Fruit fly (Drosophila melanogaster): Measurements from ENCODE around the gene CG44153.

The CG44153 gene

dm6 chr2L:10144236-10144953 lies 35.7 kb downstream of the CG44153 start, which contains the start of gene CG4839 (continued):
- TF ChIP-seq B-H1 (GFP tag; IDR thresholded peaks at IDR 0.05): no peak
- TF ChIP-seq sd (tag; optimal IDR thresholded peaks at IDR 0.05): peak; percentile 33
- no peak for TF ChIP-seq esg (GFP tag; conservative IDR thresholded peaks at IDR 0.05)
- no peak for TF ChIP-seq NfI (GFP tag; optimal IDR thresholded peaks at IDR 0.05)
- no peak for TF ChIP-seq ftz-f1 (GFP tag; optimal IDR thresholded peaks at IDR 0.05)
- TF ChIP-seq CG30403 (GFP tag; optimal IDR thresholded peaks at IDR 0.05): no peak
- no peak for TF ChIP-seq sqz (GFP tag; optimal IDR thresholded peaks at IDR 0.05)
- TF ChIP-seq Meics (GFP tag; optimal IDR thresholded peaks at IDR 0.05): peak; percentile 20
- no peak for TF ChIP-seq ttk (GFP tag; IDR thresholded peaks at IDR 0.05)
- TF ChIP-seq sens (GFP tag): peak; percentile 30
- TF ChIP-seq CG14014 (GFP tag; IDR thresholded peaks at IDR 0.05): no peak
- TF ChIP-seq Optix (GFP tag; IDR thresholded peaks at IDR 0.05): no peak
- TF ChIP-seq CG18262 (tag; optimal IDR thresholded peaks at IDR 0.05): no peak
- no peak for TF ChIP-seq Mad (GFP tag; optimal IDR thresholded peaks at IDR 0.05)
- TF ChIP-seq CG34224 (GFP tag; IDR thresholded peaks at IDR 0.05; ENCODE audit: partially characterized antibody): no peak
- no peak for TF ChIP-seq CG42726 (GFP tag; IDR thresholded peaks at IDR 0.05; ENCODE audit: partially characterized antibody)
- TF ChIP-seq CG2199 (GFP tag; IDR thresholded peaks at IDR 0.05): peak; percentile 22; the same call in 1 of the 3 replicates
- TF ChIP-seq kah (GFP tag; optimal IDR thresholded peaks at IDR 0.05): no peak
- peak; percentile 99 for TF ChIP-seq exex (tag; optimal IDR thresholded peaks at IDR 0.05)
- TF ChIP-seq sens-2 (GFP tag; IDR thresholded peaks at IDR 0.05): no peak
- TF ChIP-seq HLH3B (GFP tag; IDR thresholded peaks at IDR 0.05): no peak
- no peak for TF ChIP-seq CG14860 (GFP tag; IDR thresholded peaks at IDR 0.05; ENCODE audit: partially characterized antibody)
- no peak for TF ChIP-seq en (GFP tag; optimal IDR thresholded peaks at IDR 0.05)
- TF ChIP-seq repo (GFP tag; optimal IDR thresholded peaks at IDR 0.05): no peak
- no peak for TF ChIP-seq CG1832 (GFP tag; optimal IDR thresholded peaks at IDR 0.05)
- no peak for TF ChIP-seq CG17912 (GFP tag; optimal IDR thresholded peaks at IDR 0.05)
- no peak for TF ChIP-seq CG8924 (tag; optimal IDR thresholded peaks at IDR 0.05)
- no peak for TF ChIP-seq Hr78 (GFP tag; optimal IDR thresholded peaks at IDR 0.05)
- TF ChIP-seq GATAe (GFP tag; conservative IDR thresholded peaks at IDR 0.05): peak; percentile 87
- TF ChIP-seq PHDP (tag; optimal IDR thresholded peaks at IDR 0.05): no peak
- no peak for TF ChIP-seq h (optimal IDR thresholded peaks at IDR 0.05)
- TF ChIP-seq da (GFP tag; optimal IDR thresholded peaks at IDR 0.05): no peak
- no peak for TF ChIP-seq CG1792 (GFP tag; optimal IDR thresholded peaks at IDR 0.05)
- TF ChIP-seq CG15601 (tag; optimal IDR thresholded peaks at IDR 0.05): no peak
- no peak for TF ChIP-seq CG13424 (tag; optimal IDR thresholded peaks at IDR 0.05)
- no peak for TF ChIP-seq croc (GFP tag; conservative IDR thresholded peaks at IDR 0.05)
- peak; percentile 13 for TF ChIP-seq CG15514 (GFP tag; optimal IDR thresholded peaks at IDR 0.05)
- no peak for TF ChIP-seq pfk (GFP tag; optimal IDR thresholded peaks at IDR 0.05)
- TF ChIP-seq Fer3 (tag; optimal IDR thresholded peaks at IDR 0.05): peak; percentile 14
- TF ChIP-seq CG5953 (GFP tag; IDR thresholded peaks at IDR 0.05): no peak
- no peak for TF ChIP-seq Dref (GFP tag; IDR thresholded peaks at IDR 0.05)
- TF ChIP-seq Ssrp (tag; optimal IDR thresholded peaks at IDR 0.05): no peak
- TF ChIP-seq Hmx (GFP tag; optimal IDR thresholded peaks at IDR 0.05): no peak
- no peak for TF ChIP-seq CG2712 (tag; optimal IDR thresholded peaks at IDR 0.05)
- TF ChIP-seq fd102C (GFP tag; optimal IDR thresholded peaks at IDR 0.05): no peak
- no peak for TF ChIP-seq CG11085 (GFP tag; IDR thresholded peaks at IDR 0.05)
- no peak for TF ChIP-seq bowl (GFP tag; IDR thresholded peaks at IDR 0.05)
- no peak for TF ChIP-seq hbn (GFP tag; IDR thresholded peaks at IDR 0.05; ENCODE audit: partially characterized antibody)
- no peak for TF ChIP-seq CG9727 (GFP tag; optimal IDR thresholded peaks at IDR 0.05)
- TF ChIP-seq mirr (GFP tag; optimal IDR thresholded peaks at IDR 0.05): peak; percentile 90

All from whole organism, embryonic.